Worm (Caenorhabditis elegans) whole organism, L4 larva: ENCODE results near the gene C38C3.3.

Source experiments
- F37D6.2 ChIP-seq: sonication (generic microtip); optimal IDR thresholded peaks from 2 replicates; lab custom pipeline; 2016; ENCODE audit warnings: mild to moderate bottlenecking, missing genetic modification characterization, missing compliant biosample characterization
- ctbp-1 ChIP-seq: fragments of 200-800 bp; sonication (Bioruptor generic); IDR thresholded peaks from 2 replicates; pipeline ENCODE4 v1.3.6; 2022; ENCODE audit warnings: missing genetic modification reagents, missing genetic modification characterization, missing compliant biosample characterization
- daf-12 ChIP-seq: fragments of 150-350 bp; optimal IDR thresholded peaks from 2 replicates; lab custom pipeline; 2014; ENCODE audit warnings: missing biosample characterization, missing genetic modification reagents, missing genetic modification characterization
- fkh-10 ChIP-seq: fragments of 150-350 bp; optimal IDR thresholded peaks from 2 replicates; lab custom pipeline; 2014; ENCODE audit warnings: missing biosample characterization, missing genetic modification reagents, missing genetic modification characterization
- mdl-1 ChIP-seq, 2 experiments: fragments of 150-350 bp in 1 of 2; sonication (generic microtip) in 1 of 2; optimal IDR thresholded peaks; 2 replicates each; lab custom pipeline; 2014 to 2017; ENCODE audit warnings: missing biosample characterization in 2 of 2, missing genetic modification characterization in 2 of 2
- mes-2 ChIP-seq: sonication (generic microtip); optimal IDR thresholded peaks from 2 replicates; lab custom pipeline; 2016; ENCODE audit warnings: missing genotype, mild to moderate bottlenecking, missing genetic modification characterization, missing compliant biosample characterization; ENCODE audit not compliant: poor library complexity, severe bottlenecking
- nhr-11 ChIP-seq: fragments of 150-350 bp; optimal IDR thresholded peaks from 2 replicates; lab custom pipeline; 2014; ENCODE audit warnings: missing biosample characterization, missing genetic modification characterization
- nhr-25 ChIP-seq: sonication (generic microtip); optimal IDR thresholded peaks from 2 replicates; lab custom pipeline; 2017; ENCODE audit warnings: missing genetic modification characterization, mild to moderate bottlenecking, missing compliant biosample characterization, antibody characterized with exemption, moderate library complexity, borderline replicate concordance; ENCODE audit not compliant: insufficient read depth
- nhr-76 ChIP-seq: fragments of 150-350 bp; optimal IDR thresholded peaks from 2 replicates; lab custom pipeline; 2014; ENCODE audit warnings: missing biosample characterization, missing genetic modification characterization
- php-3 ChIP-seq: fragments of 200-800 bp; sonication (Bioruptor generic); IDR thresholded peaks from 2 replicates; pipeline ENCODE4 v1.3.6; 2022; ENCODE audit warnings: missing genetic modification reagents, missing genetic modification characterization, missing compliant biosample characterization
- snpc-4 ChIP-seq: fragments of 150-350 bp; optimal IDR thresholded peaks from 2 replicates; lab custom pipeline; 2014; ENCODE audit warnings: missing biosample characterization, missing genetic modification characterization
- zag-1 ChIP-seq: fragments of 150-350 bp; optimal IDR thresholded peaks from 2 replicates; lab custom pipeline; 2014; ENCODE audit warnings: missing biosample characterization, missing genetic modification characterization
- ztf-11 ChIP-seq: fragments of 150-350 bp; optimal IDR thresholded peaks from 2 replicates; lab custom pipeline; 2014; ENCODE audit warnings: missing biosample characterization, missing genetic modification characterization

DNA sequence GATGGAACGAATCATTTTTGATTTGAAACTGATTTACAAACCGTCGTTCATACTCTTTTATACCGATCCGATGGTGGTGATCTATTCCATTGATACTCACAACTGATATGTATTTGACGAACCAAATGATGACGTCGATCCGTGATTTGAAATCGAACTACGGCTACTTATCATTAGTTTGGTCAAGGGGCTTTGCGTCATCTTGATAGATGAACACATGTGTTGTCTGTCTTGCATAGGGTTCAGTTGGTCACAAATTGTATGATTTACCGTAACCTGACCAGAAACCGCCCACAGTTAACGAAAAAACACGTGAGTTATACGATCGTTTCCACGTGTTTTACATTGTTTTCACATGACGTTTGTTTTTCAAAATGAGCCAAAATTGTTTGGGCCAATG lies 45.3 kb upstream of the C38C3.3 start, which contains the start of gene cnc-2:
- TF ChIP-seq snpc-4 (tag; lab: Kevin White, UChicago) (no peak), nhr-25 (tag; lab: Kevin White, UChicago) (no peak), nhr-11 (tag; lab: Kevin White, UChicago) (no peak), mes-2 (tag; lab: Kevin White, UChicago) (no peak), zag-1 (no peak), mdl-1 (tag; optimal IDR thresholded peaks at IDR 0.05; lab: Kevin White, UChicago) (no peak), nhr-76 (tag; lab: Kevin White, UChicago) (no peak), daf-12 (tag; lab: Kevin White, UChicago) (no peak), php-3 (no peak), F37D6.2 (no peak), ctbp-1 (no peak), fkh-10 (GFP tag; lab: Kevin White, UChicago) (no peak), ztf-11 (no peak)
